Fruit fly (Drosophila melanogaster): ENCODE results near the gene Src64B.
A peak's percentile ranks its signal among the peaks of the same experiment; 100 is the strongest.

Src64B gene

dm6 chr3L:4611311-4611710, 14.7 kb downstream of the Src64B start (continued):
- TF ChIP-seq topi (GFP tag; optimal IDR thresholded peaks at IDR 0.05) (peak; percentile 72), salr (GFP tag; optimal IDR thresholded peaks at IDR 0.05) (peak; percentile 62 to 79), acj6 (GFP tag; optimal IDR thresholded peaks at IDR 0.05) (peak; percentile 83), cyc (GFP tag; optimal IDR thresholded peaks at IDR 0.05) (peak; percentile 73), CG31627 (GFP tag; optimal IDR thresholded peaks at IDR 0.05) (peak; percentile 61), CG32006 (GFP tag; optimal IDR thresholded peaks at IDR 0.05) (peak; percentile 86), Gug (GFP tag; IDR thresholded peaks at IDR 0.05) (peak; percentile 83), Smox (GFP tag; optimal IDR thresholded peaks at IDR 0.05) (peak; percentile 58), CG16779 (tag; optimal IDR thresholded peaks at IDR 0.05) (peak; percentile 48), CG6163 (GFP tag; IDR thresholded peaks at IDR 0.05) (peak; percentile 95), fd59A (GFP tag; optimal IDR thresholded peaks at IDR 0.05) (peak; percentile 74), pdm3 (GFP tag; optimal IDR thresholded peaks at IDR 0.05) (peak; percentile 82), eg (GFP tag; IDR thresholded peaks at IDR 0.05) (peak; percentile 93), dsx (GFP tag; optimal IDR thresholded peaks at IDR 0.05; ENCODE audit: poor library complexity, severe bottlenecking) (peak; percentile 85), achi (GFP tag; optimal IDR thresholded peaks at IDR 0.05) (peak; percentile 82), Hr38 (GFP tag; optimal IDR thresholded peaks at IDR 0.05) (no peak), CG11762 (GFP tag; optimal IDR thresholded peaks at IDR 0.05; ENCODE audit: insufficient read depth) (peak; percentile 82), Eip93F (GFP tag; optimal IDR thresholded peaks at IDR 0.05) (no peak), CG6792 (GFP tag; optimal IDR thresholded peaks at IDR 0.05) (peak; percentile 79), Blimp-1 (GFP tag; optimal IDR thresholded peaks at IDR 0.05) (no peak), Met (GFP tag; optimal IDR thresholded peaks at IDR 0.05) (peak; percentile 61), CG6276 (GFP tag; optimal IDR thresholded peaks at IDR 0.05) (peak; percentile 80), CG11902 (GFP tag; optimal IDR thresholded peaks at IDR 0.05) (peak; percentile 64), CG8632 (GFP tag; optimal IDR thresholded peaks at IDR 0.05) (peak; percentile 71), Eip78C (GFP tag) (peak; percentile 96), Lpt (GFP tag; optimal IDR thresholded peaks at IDR 0.05) (peak; percentile 81), dac (GFP tag; optimal IDR thresholded peaks at IDR 0.05) (peak; percentile 67), Sox102F (GFP tag; optimal IDR thresholded peaks at IDR 0.05) (peak; percentile 29), Sox14 (GFP tag; optimal IDR thresholded peaks at IDR 0.05) (peak; percentile 83), Hr4 (GFP tag; optimal IDR thresholded peaks at IDR 0.05) (peak; percentile 88), vri (GFP tag; optimal IDR thresholded peaks at IDR 0.05) (peak; percentile 27), spab (GFP tag; optimal IDR thresholded peaks at IDR 0.05) (peak; percentile 79)

dm6 chr3L:4607653-4608052, 18.3 kb downstream of the Src64B start:
- TF ChIP-seq dac (GFP tag; optimal IDR thresholded peaks at IDR 0.05), result peak; percentile 48
- peak; percentile 43 for TF ChIP-seq CG34406 (GFP tag; optimal IDR thresholded peaks at IDR 0.05)
- peak; percentile 47 for TF ChIP-seq CG3032 (tag; optimal IDR thresholded peaks at IDR 0.05)
- TF ChIP-seq CG10669 (GFP tag; optimal IDR thresholded peaks at IDR 0.05), result peak; percentile 49
- TF ChIP-seq CG6276 (GFP tag; optimal IDR thresholded peaks at IDR 0.05), result peak; percentile 71
- peak; percentile 90 for TF ChIP-seq eg (GFP tag; IDR thresholded peaks at IDR 0.05)
- no peak for TF ChIP-seq fkh (GFP tag; optimal IDR thresholded peaks at IDR 0.05)
- TF ChIP-seq CG3919 (GFP tag; optimal IDR thresholded peaks at IDR 0.05), result peak; percentile 76
- TF ChIP-seq lz (GFP tag; optimal IDR thresholded peaks at IDR 0.05), result peak; percentile 39
- TF ChIP-seq fd59A (GFP tag; optimal IDR thresholded peaks at IDR 0.05), result peak; percentile 25
- TF ChIP-seq CG6808 (GFP tag; optimal IDR thresholded peaks at IDR 0.05), result peak; percentile 43
- no peak for TF ChIP-seq Eip93F (GFP tag; optimal IDR thresholded peaks at IDR 0.05)
- peak; percentile 78 for TF ChIP-seq pdm3 (GFP tag; optimal IDR thresholded peaks at IDR 0.05)
- peak; percentile 60 for TF ChIP-seq Met (GFP tag; optimal IDR thresholded peaks at IDR 0.05)
- peak; percentile 57 for TF ChIP-seq CG6792 (GFP tag; optimal IDR thresholded peaks at IDR 0.05)
- no peak for TF ChIP-seq Hr38 (GFP tag; optimal IDR thresholded peaks at IDR 0.05)
- peak; percentile 60 for TF ChIP-seq topi (GFP tag; optimal IDR thresholded peaks at IDR 0.05)
- TF ChIP-seq CG1621 (tag; optimal IDR thresholded peaks at IDR 0.05), result no peak
- TF ChIP-seq CG15336 (GFP tag; IDR thresholded peaks at IDR 0.05), result peak; percentile 84
- TF ChIP-seq fd85E (GFP tag; optimal IDR thresholded peaks at IDR 0.05), result no peak
- no peak for TF ChIP-seq CG9139 (GFP tag; optimal IDR thresholded peaks at IDR 0.05)
- TF ChIP-seq cyc (GFP tag; optimal IDR thresholded peaks at IDR 0.05), result peak; percentile 71
- TF ChIP-seq CG11762 (GFP tag; optimal IDR thresholded peaks at IDR 0.05; ENCODE audit: insufficient read depth), result peak; percentile 53
- peak; percentile 69 for TF ChIP-seq achi (GFP tag; optimal IDR thresholded peaks at IDR 0.05)
- TF ChIP-seq ss (GFP tag; optimal IDR thresholded peaks at IDR 0.05), result peak; percentile 25 to 26
- peak; percentile 54 for TF ChIP-seq Lpt (GFP tag; optimal IDR thresholded peaks at IDR 0.05)
- TF ChIP-seq Sox14 (GFP tag; optimal IDR thresholded peaks at IDR 0.05), result peak; percentile 49
- peak; percentile 85 for TF ChIP-seq CG6163 (GFP tag; IDR thresholded peaks at IDR 0.05)
- TF ChIP-seq Ets21C (GFP tag; optimal IDR thresholded peaks at IDR 0.05), result no peak
- peak; percentile 55 for TF ChIP-seq CG4318 (GFP tag; optimal IDR thresholded peaks at IDR 0.05)
- peak; percentile 78 for TF ChIP-seq net (GFP tag; optimal IDR thresholded peaks at IDR 0.05)
- TF ChIP-seq CG8632 (GFP tag; optimal IDR thresholded peaks at IDR 0.05), result peak; percentile 44
- TF ChIP-seq Sox15 (GFP tag; optimal IDR thresholded peaks at IDR 0.05), result peak; percentile 40
- peak; percentile 72 for TF ChIP-seq Gug (GFP tag; IDR thresholded peaks at IDR 0.05)

Measured in whole organism, prepupa.